Fruit fly (Drosophila melanogaster): ENCODE data around the gene Es2.

DNA sequence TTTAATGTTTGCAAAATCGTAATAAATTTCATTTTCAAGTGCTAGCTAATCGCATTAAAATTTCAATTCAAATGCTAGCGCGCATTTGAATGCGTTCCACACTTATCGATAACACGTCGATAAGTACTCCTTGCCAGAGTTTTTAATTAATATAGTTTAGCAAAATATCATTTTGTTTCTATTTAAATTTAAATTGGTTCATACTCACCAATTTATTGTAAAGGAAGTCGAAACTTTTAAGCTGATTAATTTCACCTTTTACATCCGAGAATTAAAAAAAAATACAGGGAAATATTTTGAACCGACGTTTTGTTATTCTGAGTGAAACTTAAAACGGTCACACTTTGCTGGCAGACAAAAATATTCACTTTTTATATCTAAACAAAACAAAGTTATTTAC, at the start of gene Es2:
- TF ChIP-seq insv (optimal IDR thresholded peaks at IDR 0.05), result no peak
- no peak for TF ChIP-seq ttk (optimal IDR thresholded peaks at IDR 0.05)
